Worm (Caenorhabditis elegans) whole organism, early embryonic: ENCODE data around the gene F59B10.4.

Experiments used
- B0310.2 ChIP-seq: sonication (generic microtip); optimal IDR thresholded peaks from 2 replicates; lab custom pipeline; 2016; ENCODE audit warnings: mild to moderate bottlenecking, missing genetic modification characterization, missing compliant biosample characterization
- F13C5.2 ChIP-seq: sonication (generic microtip); optimal IDR thresholded peaks from 2 replicates; lab custom pipeline; 2017; ENCODE audit warnings: mild to moderate bottlenecking, missing genetic modification characterization, inconsistent platforms, missing compliant biosample characterization
- aly-1 ChIP-seq: sonication (generic microtip); optimal IDR thresholded peaks from 2 replicates; lab custom pipeline; 2016; ENCODE audit warnings: missing genetic modification characterization, missing compliant biosample characterization
- ama-1 ChIP-seq: fragments of 150-350 bp; optimal IDR thresholded peaks from 2 replicates; lab custom pipeline; 2014
- ceh-13 ChIP-seq: fragments of 200-800 bp; sonication (Bioruptor generic); optimal IDR thresholded peaks from 2 replicates; lab custom pipeline; 2018; ENCODE audit warnings: mild to moderate bottlenecking, missing genetic modification characterization, missing compliant biosample characterization
- ceh-36 ChIP-seq: sonication (generic microtip); optimal IDR thresholded peaks from 2 replicates; lab custom pipeline; 2016; ENCODE audit warnings: missing genetic modification characterization, inconsistent platforms, missing compliant biosample characterization
- ets-7 ChIP-seq: sonication (generic microtip); optimal IDR thresholded peaks from 2 replicates; lab custom pipeline; 2016; ENCODE audit warnings: missing genotype, missing genetic modification characterization, missing compliant biosample characterization
- flt-1 ChIP-seq: fragments of 200-800 bp; sonication (Bioruptor generic); IDR thresholded peaks from 2 replicates; pipeline ENCODE4 v1.3.6; 2022; ENCODE audit warnings: missing genetic modification characterization, missing compliant biosample characterization
- hmbx-1 ChIP-seq: sonication (generic microtip); optimal IDR thresholded peaks from 2 replicates; lab custom pipeline; 2016; ENCODE audit warnings: mild to moderate bottlenecking, missing genetic modification characterization, missing compliant biosample characterization
- hmg-4 ChIP-seq: fragments of 200-800 bp; sonication (Bioruptor generic); optimal IDR thresholded peaks from 2 replicates; lab custom pipeline; 2018; ENCODE audit warnings: mild to moderate bottlenecking, missing genetic modification characterization, missing compliant biosample characterization
- hnd-1 ChIP-seq: sonication (generic microtip); optimal IDR thresholded peaks from 2 replicates; lab custom pipeline; 2016; ENCODE audit warnings: missing genetic modification characterization, missing compliant biosample characterization
- pes-1 ChIP-seq: fragments of 200-800 bp; sonication (Bioruptor generic); IDR thresholded peaks from 2 replicates; pipeline ENCODE4 v1.3.6; 2022; ENCODE audit warnings: missing genetic modification reagents, missing genetic modification characterization, missing compliant biosample characterization
- scrt-1 ChIP-seq: fragments of 200-800 bp; sonication (Bioruptor generic); IDR thresholded peaks from 2 replicates; pipeline ENCODE4 v1.3.6; 2022; ENCODE audit warnings: missing genetic modification characterization, missing compliant biosample characterization
- sea-1 ChIP-seq: fragments of 200-800 bp; sonication (Bioruptor generic); conservative IDR thresholded peaks from 2 replicates; pipeline ENCODE4 v1.3.6; 2022; ENCODE audit warnings: missing genetic modification characterization, missing compliant biosample characterization
- tbx-11 ChIP-seq: fragments of 200-800 bp; sonication (Bioruptor generic); IDR thresholded peaks from 2 replicates; pipeline ENCODE4 v1.3.6; 2022; ENCODE audit warnings: missing genetic modification characterization, missing compliant biosample characterization
- tbx-37 ChIP-seq: fragments of 200-800 bp; sonication (Bioruptor generic); conservative IDR thresholded peaks from 2 replicates; pipeline ENCODE4 v1.3.6; 2022; ENCODE audit warnings: missing genetic modification reagents, missing genetic modification characterization, missing compliant biosample characterization
- tra-4 ChIP-seq: sonication (generic microtip); optimal IDR thresholded peaks from 2 replicates; lab custom pipeline; 2017; ENCODE audit warnings: missing genetic modification characterization, missing compliant biosample characterization

F59B10.4 gene

ce11 chrII:10558345-10558744, 39.4 kb upstream of the F59B10.4 start:
- TF ChIP-seq ceh-13 (no peak), pes-1 (GFP tag; lab: Robert Waterston, UW) (no peak), tra-4 (tag; lab: Kevin White, UChicago) (no peak), ceh-36 (tag; lab: Kevin White, UChicago) (no peak)

ce11 chrII:10557206-10557574, 38.3 kb upstream of the F59B10.4 start:
- TF ChIP-seq tbx-11 (GFP tag; lab: Robert Waterston, UW) (no peak), aly-1 (no peak), tra-4 (tag; lab: Kevin White, UChicago) (no peak), sea-1 (GFP tag; lab: Robert Waterston, UW) (no peak), flt-1 (GFP tag; lab: Robert Waterston, UW) (no peak), hmg-4 (GFP tag; lab: Kevin White, UChicago) (no peak), ets-7 (tag; lab: Kevin White, UChicago) (no peak), ama-1 (lab: Kevin White, UChicago) (no peak), scrt-1 (no peak), ceh-13 (no peak), B0310.2 (no peak)

- TF ChIP-seq flt-1 (GFP tag; lab: Robert Waterston, UW) = no peak
- TF ChIP-seq hnd-1 (tag; lab: Kevin White, UChicago) = no peak
- TF ChIP-seq B0310.2 = no peak
- TF ChIP-seq ceh-13 = no peak
- no peak for TF ChIP-seq F13C5.2 (tag; lab: Kevin White, UChicago)
- no peak for TF ChIP-seq scrt-1
- no peak for TF ChIP-seq hmg-4 (GFP tag; lab: Kevin White, UChicago)
- no peak for TF ChIP-seq ets-7 (tag; lab: Kevin White, UChicago)
- TF ChIP-seq aly-1 = no peak
- no peak for TF ChIP-seq ceh-36 (tag; lab: Kevin White, UChicago)
- TF ChIP-seq ama-1 (lab: Kevin White, UChicago) = no peak
- no peak for TF ChIP-seq tra-4 (tag; lab: Kevin White, UChicago)
- TF ChIP-seq tbx-11 (GFP tag; lab: Robert Waterston, UW) = no peak
- TF ChIP-seq hmbx-1 = no peak
- no peak for TF ChIP-seq pes-1 (GFP tag; lab: Robert Waterston, UW)
- TF ChIP-seq tbx-37 (GFP tag; lab: Robert Waterston, UW) = no peak
- TF ChIP-seq sea-1 (GFP tag; lab: Robert Waterston, UW) = no peak
These were observed 37.8 kb upstream of the F59B10.4 start for ce11 chrII:10556550-10557205.

ce11 chrII:10555484-10556075, 36.7 kb upstream of the F59B10.4 start:
- TF ChIP-seq hmbx-1 (no peak), hmg-4 (GFP tag; lab: Kevin White, UChicago) (no peak), ets-7 (tag; lab: Kevin White, UChicago) (no peak), pes-1 (GFP tag; lab: Robert Waterston, UW) (no peak), hnd-1 (tag; lab: Kevin White, UChicago) (no peak), tra-4 (tag; lab: Kevin White, UChicago) (no peak), ceh-36 (tag; lab: Kevin White, UChicago) (no peak), ama-1 (lab: Kevin White, UChicago) (no peak)

- TF ChIP-seq F13C5.2 (tag; lab: Kevin White, UChicago) (no peak), pes-1 (GFP tag; lab: Robert Waterston, UW) (no peak), tbx-11 (GFP tag; lab: Robert Waterston, UW) (no peak), hmg-4 (GFP tag; lab: Kevin White, UChicago) (no peak), hmbx-1 (no peak), aly-1 (no peak), tbx-37 (GFP tag; lab: Robert Waterston, UW) (no peak), ceh-13 (no peak), flt-1 (GFP tag; lab: Robert Waterston, UW) (no peak), ama-1 (lab: Kevin White, UChicago) (no peak), hnd-1 (tag; lab: Kevin White, UChicago) (no peak), ets-7 (tag; lab: Kevin White, UChicago) (no peak), sea-1 (GFP tag; lab: Robert Waterston, UW) (no peak), tra-4 (tag; lab: Kevin White, UChicago) (no peak)
These were observed 36.1 kb upstream of the F59B10.4 start, which contains the start of gene mnk-1 for ce11 chrII:10554972-10555371. Gene mnk-1, minus strand, starts transcription at chrII:10555044.

ce11 chrII:10554046-10554399, 35.1 kb upstream of the F59B10.4 start:
- no peak for TF ChIP-seq hnd-1 (tag; lab: Kevin White, UChicago)
- no peak for TF ChIP-seq pes-1 (GFP tag; lab: Robert Waterston, UW)
- no peak for TF ChIP-seq sea-1 (GFP tag; lab: Robert Waterston, UW)
- TF ChIP-seq tbx-37 (GFP tag; lab: Robert Waterston, UW) = no peak
- TF ChIP-seq ama-1 (lab: Kevin White, UChicago) = no peak
- no peak for TF ChIP-seq B0310.2
- TF ChIP-seq scrt-1 = no peak
- TF ChIP-seq ets-7 (tag; lab: Kevin White, UChicago) = no peak
- TF ChIP-seq hmbx-1 = no peak
- no peak for TF ChIP-seq hmg-4 (GFP tag; lab: Kevin White, UChicago)
- TF ChIP-seq tra-4 (tag; lab: Kevin White, UChicago) = no peak
- TF ChIP-seq ceh-13 = no peak
- TF ChIP-seq tbx-11 (GFP tag; lab: Robert Waterston, UW) = no peak
- TF ChIP-seq ceh-36 (tag; lab: Kevin White, UChicago) = no peak
- no peak for TF ChIP-seq F13C5.2 (tag; lab: Kevin White, UChicago)
- no peak for TF ChIP-seq flt-1 (GFP tag; lab: Robert Waterston, UW)
- no peak for TF ChIP-seq aly-1

ce11 chrII:10553377-10554045, 34.6 kb upstream of the F59B10.4 start:
- no peak for TF ChIP-seq aly-1
- no peak for TF ChIP-seq tbx-37 (GFP tag; lab: Robert Waterston, UW)
- no peak for TF ChIP-seq ceh-13
- TF ChIP-seq B0310.2 = no peak
